Worm (Caenorhabditis elegans) whole organism, L1 larva: ENCODE data around the gene best-7.
"Not testable (repeated sequence)": the region's sequence is repeated elsewhere in the genome, so short reads cannot be mapped to it uniquely, and the experiment has no call there.

Experiments
- ceh-82 ChIP-seq, 3 experiments: fragments of 150-350 bp in 1 of 3; sonication (generic microtip) in 2 of 3; optimal IDR thresholded peaks; 2 replicates each; lab custom pipeline; 2014 to 2017; ENCODE audit warnings: missing biosample characterization in 3 of 3, missing genetic modification characterization in 3 of 3
- dpl-1 ChIP-seq, 3 experiments: fragments of 150-350 bp in 2 of 3; sonication (generic microtip) in 1 of 3; optimal IDR thresholded peaks; 2 replicates each; lab custom pipeline; 2014 to 2017; ENCODE audit warnings: missing biosample characterization in 3 of 3, missing genetic modification characterization in 3 of 3, missing genetic modification reagents in 3 of 3
- jun-1 ChIP-seq: fragments of 150-350 bp; optimal IDR thresholded peaks from 2 replicates; lab custom pipeline; 2014; ENCODE audit warnings: missing biosample characterization, missing genetic modification reagents, missing genetic modification characterization
- lsy-2 ChIP-seq, 2 experiments: fragments of 150-350 bp; optimal IDR thresholded peaks; 2 replicates each; lab custom pipeline; 2014; ENCODE audit warnings: missing biosample characterization in 2 of 2, missing genetic modification characterization in 2 of 2
- nhr-76 ChIP-seq: sonication (generic microtip); optimal IDR thresholded peaks from 2 replicates; lab custom pipeline; 2017; ENCODE audit warnings: missing biosample characterization, missing genetic modification characterization
- sup-37 ChIP-seq: fragments of 200-800 bp; sonication (Bioruptor generic); optimal IDR thresholded peaks from 2 replicates; lab custom pipeline; 2018; ENCODE audit warnings: mild to moderate bottlenecking, missing genetic modification characterization, missing compliant biosample characterization
- tbx-2 ChIP-seq: sonication (generic microtip); optimal IDR thresholded peaks from 2 replicates; lab custom pipeline; 2016; ENCODE audit warnings: missing genetic modification characterization, missing compliant biosample characterization
- zag-1 ChIP-seq: fragments of 150-350 bp; optimal IDR thresholded peaks from 2 replicates; lab custom pipeline; 2014; ENCODE audit warnings: missing biosample characterization, missing genetic modification characterization

DNA sequence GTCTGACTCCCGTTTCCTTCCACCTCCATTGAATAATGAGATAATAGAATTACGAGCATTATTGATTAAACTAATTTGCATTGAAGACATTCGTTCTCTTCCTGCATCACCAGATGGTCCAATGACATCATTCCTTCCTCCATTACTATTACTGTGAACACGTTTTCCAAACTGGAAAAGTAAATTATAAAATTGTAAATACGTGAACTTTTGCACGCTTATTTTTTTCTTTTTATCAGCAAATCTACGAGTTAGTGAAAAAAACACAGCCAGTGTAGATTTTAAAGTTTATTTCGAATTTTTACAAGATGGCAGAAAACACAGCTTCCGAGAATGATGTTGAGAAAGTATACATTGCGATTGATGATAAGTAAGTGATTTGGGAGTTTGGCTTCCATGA is 23.6 kb upstream of the best-7 start, which contains the start of gene C05C12.1:
- not testable (repeated sequence) for TF ChIP-seq lsy-2 (tag; optimal IDR thresholded peaks at IDR 0.05; lab: Kevin White, UChicago); sup-37 (GFP tag; lab: Kevin White, UChicago); nhr-76; dpl-1 (GFP tag; optimal IDR thresholded peaks at IDR 0.05; lab: Kevin White, UChicago); zag-1 (tag; lab: Kevin White, UChicago); jun-1 (tag; lab: Kevin White, UChicago); tbx-2 (tag; lab: Kevin White, UChicago); ceh-82 (tag; optimal IDR thresholded peaks at IDR 0.05; lab: Kevin White, UChicago)
